Worm (Caenorhabditis elegans): Measurements from ENCODE around the gene ipla-7.
"Not testable (repeated sequence)": the region's sequence is repeated elsewhere in the genome, so short reads cannot be mapped to it uniquely, and the experiment has no call there.

ipla-7 gene

ce11 chrIV:10033053-10033452, 29.6 kb downstream of the ipla-7 start, which contains the start of gene F44D12.6:
Gene F44D12.6, plus strand, starts transcription at chrIV:10033353.
- TF ChIP-seq nhr-12 (tag; optimal IDR thresholded peaks at IDR 0.05) (no peak), lin-39 (tag; optimal IDR thresholded peaks at IDR 0.05) (no peak), zag-1 (tag; optimal IDR thresholded peaks at IDR 0.05) (no peak), tbx-2 (tag; optimal IDR thresholded peaks at IDR 0.05) (no peak), R02D3.7 (tag; optimal IDR thresholded peaks at IDR 0.05) (no peak), nhr-76 (tag; optimal IDR thresholded peaks at IDR 0.05) (no peak), elt-2 (tag; optimal IDR thresholded peaks at IDR 0.05) (no peak), pqm-1 (tag; optimal IDR thresholded peaks at IDR 0.05) (no peak), jun-1 (tag; optimal IDR thresholded peaks at IDR 0.05) (no peak), daf-12 (tag; optimal IDR thresholded peaks at IDR 0.05) (no peak), elt-1 (tag; optimal IDR thresholded peaks at IDR 0.05) (no peak), mml-1 (tag; optimal IDR thresholded peaks at IDR 0.05) (no peak), ama-1 (optimal IDR thresholded peaks at IDR 0.05) (no peak), nhr-67 (tag; optimal IDR thresholded peaks at IDR 0.05) (no peak), nhr-23 (tag; optimal IDR thresholded peaks at IDR 0.05) (no peak)

- not testable (repeated sequence) for TF ChIP-seq nhr-76, elt-1, elt-3 (tag; optimal IDR thresholded peaks at IDR 0.05)
These were observed 33.9 kb downstream of the ipla-7 start, which contains the start of the genes F44D12.16 and msd-2 for ce11 chrIV:10028779-10029178. Gene F44D12.16, plus strand, starts transcription at chrIV:10029079. Gene msd-2, plus strand, starts transcription at chrIV:10029083.

ce11 chrIV:10027566-10027965, 35.1 kb downstream of the ipla-7 start, which contains the start of gene gipc-2:
Gene gipc-2, minus strand, starts transcription at chrIV:10027666.
- TF ChIP-seq lin-15B (tag; optimal IDR thresholded peaks at IDR 0.05) (no peak), tbx-2 (tag; optimal IDR thresholded peaks at IDR 0.05) (no peak), fkh-2 (tag; optimal IDR thresholded peaks at IDR 0.05) (no peak), elt-3 (tag; optimal IDR thresholded peaks at IDR 0.05) (no peak), ceh-28 (tag; optimal IDR thresholded peaks at IDR 0.05) (no peak), zag-1 (tag; optimal IDR thresholded peaks at IDR 0.05) (no peak), mdl-1 (tag; optimal IDR thresholded peaks at IDR 0.05) (no peak)

- TF ChIP-seq lin-15B (tag; optimal IDR thresholded peaks at IDR 0.05) (no peak), egl-5 (tag; optimal IDR thresholded peaks at IDR 0.05) (no peak), nhr-25 (tag; optimal IDR thresholded peaks at IDR 0.05) (no peak), daf-12 (tag; optimal IDR thresholded peaks at IDR 0.05) (no peak), fkh-2 (tag; optimal IDR thresholded peaks at IDR 0.05) (no peak), nhr-12 (tag; optimal IDR thresholded peaks at IDR 0.05) (no peak), elt-2 (tag; optimal IDR thresholded peaks at IDR 0.05) (no peak), pqm-1 (tag; optimal IDR thresholded peaks at IDR 0.05) (no peak), ztf-4 (tag; optimal IDR thresholded peaks at IDR 0.05) (no peak), elt-1 (tag; optimal IDR thresholded peaks at IDR 0.05) (no peak), fos-1 (tag; optimal IDR thresholded peaks at IDR 0.05) (no peak), ceh-16 (tag; optimal IDR thresholded peaks at IDR 0.05) (no peak), unc-62 (GFP tag; optimal IDR thresholded peaks at IDR 0.05) (no peak), nfya-1 (tag; optimal IDR thresholded peaks at IDR 0.05; ENCODE audit: insufficient read depth) (no peak), ceh-28 (tag; optimal IDR thresholded peaks at IDR 0.05) (no peak), nhr-67 (tag; optimal IDR thresholded peaks at IDR 0.05) (no peak), lin-39 (tag; optimal IDR thresholded peaks at IDR 0.05) (no peak)
These were observed 36.5 kb downstream of the ipla-7 start for ce11 chrIV:10026129-10026528.

ce11 chrIV:10022991-10023390, 39.7 kb downstream of the ipla-7 start, which contains the start of gene F44D12.8:
Gene F44D12.8, plus strand, starts transcription at chrIV:10023291.
- TF ChIP-seq skn-1 (tag; optimal IDR thresholded peaks at IDR 0.05) (no peak), R02D3.7 (tag; optimal IDR thresholded peaks at IDR 0.05) (no peak), ztf-4 (tag; optimal IDR thresholded peaks at IDR 0.05) (no peak), nfya-1 (tag; optimal IDR thresholded peaks at IDR 0.05; ENCODE audit: insufficient read depth) (no peak), lin-15B (tag; optimal IDR thresholded peaks at IDR 0.05) (no peak)

- TF ChIP-seq fkh-2 (tag; optimal IDR thresholded peaks at IDR 0.05) (no peak), ZK546.5 (tag; optimal IDR thresholded peaks at IDR 0.05) (no peak), elt-3 (tag; optimal IDR thresholded peaks at IDR 0.05) (no peak), ama-1 (optimal IDR thresholded peaks at IDR 0.05) (no peak), egl-27 (tag; optimal IDR thresholded peaks at IDR 0.05) (no peak), nhr-77 (tag; optimal IDR thresholded peaks at IDR 0.05) (no peak), nhr-76 (tag; optimal IDR thresholded peaks at IDR 0.05) (no peak), ceh-16 (tag; optimal IDR thresholded peaks at IDR 0.05) (no peak), nhr-11 (tag; optimal IDR thresholded peaks at IDR 0.05) (no peak), lin-15B (tag; optimal IDR thresholded peaks at IDR 0.05) (no peak), unc-62 (GFP tag; optimal IDR thresholded peaks at IDR 0.05) (no peak), mdl-1 (tag; optimal IDR thresholded peaks at IDR 0.05) (no peak), pha-4 (tag; optimal IDR thresholded peaks at IDR 0.05) (no peak), nhr-237 (tag; optimal IDR thresholded peaks at IDR 0.05) (no peak), lsy-12 (tag; optimal IDR thresholded peaks at IDR 0.05) (no peak)
These were observed 41.4 kb downstream of the ipla-7 start, which contains the start of gene F44D12.19 for ce11 chrIV:10021283-10021682. Gene F44D12.19, plus strand, starts transcription at chrIV:10021583.
